Worm (Caenorhabditis elegans) whole organism, L2 larva: ENCODE measurements around the gene mps-1.

Experiments used
- C34F6.9 ChIP-seq: fragments of 150-350 bp; optimal IDR thresholded peaks from 2 replicates; lab custom pipeline; 2014; ENCODE audit warnings: missing biosample characterization, missing genetic modification characterization
- F13H6.1 ChIP-seq: sonication (generic microtip); optimal IDR thresholded peaks from 2 replicates; lab custom pipeline; 2016; ENCODE audit warnings: missing genetic modification characterization, missing compliant biosample characterization
- R02D3.7 ChIP-seq: fragments of 150-350 bp; optimal IDR thresholded peaks from 2 replicates; lab custom pipeline; 2014; ENCODE audit warnings: missing biosample characterization, missing genetic modification characterization
- Y55F3AM.14 ChIP-seq: fragments of 200-800 bp; sonication (Bioruptor generic); optimal IDR thresholded peaks from 2 replicates; lab custom pipeline; 2018; ENCODE audit warnings: mild to moderate bottlenecking, missing genetic modification characterization, missing compliant biosample characterization
- ZK546.5 ChIP-seq: sonication (generic microtip); optimal IDR thresholded peaks from 2 replicates; lab custom pipeline; 2017; ENCODE audit warnings: missing biosample characterization, missing genetic modification characterization
- alr-1 ChIP-seq: fragments of 150-350 bp; optimal IDR thresholded peaks from 2 replicates; lab custom pipeline; 2014; ENCODE audit warnings: missing biosample characterization, missing genetic modification characterization
- ama-1 ChIP-seq: fragments of 150-350 bp; optimal IDR thresholded peaks from 2 replicates; lab custom pipeline; 2018; ENCODE audit warnings: inconsistent platforms
- blmp-1 ChIP-seq: sonication (generic microtip); optimal IDR thresholded peaks from 2 replicates; lab custom pipeline; 2017; ENCODE audit warnings: missing genetic modification characterization, mild to moderate bottlenecking, missing compliant biosample characterization, antibody characterized with exemption, moderate library complexity; ENCODE audit not compliant: insufficient read depth
- crh-2 ChIP-seq: sonication (generic microtip); optimal IDR thresholded peaks from 2 replicates; lab custom pipeline; 2017; ENCODE audit warnings: missing biosample characterization, missing genetic modification characterization
- dmd-4 ChIP-seq: sonication (generic microtip); optimal IDR thresholded peaks from 2 replicates; lab custom pipeline; 2017; ENCODE audit warnings: missing biosample characterization, missing genetic modification characterization
- egl-27 ChIP-seq: sonication (generic microtip); optimal IDR thresholded peaks from 3 replicates; lab custom pipeline; 2017; ENCODE audit warnings: missing biosample characterization, missing genetic modification reagents, missing genetic modification characterization
- elt-1 ChIP-seq: fragments of 150-350 bp; optimal IDR thresholded peaks from 2 replicates; lab custom pipeline; 2014; ENCODE audit warnings: missing biosample characterization, missing genetic modification characterization
- elt-3 ChIP-seq: sonication (generic microtip); optimal IDR thresholded peaks from 2 replicates; lab custom pipeline; 2017; ENCODE audit warnings: missing biosample characterization, missing genetic modification characterization
- fos-1 ChIP-seq: fragments of 150-350 bp; optimal IDR thresholded peaks from 2 replicates; lab custom pipeline; 2014; ENCODE audit warnings: missing biosample characterization, missing genetic modification characterization
- gmeb-1 ChIP-seq: fragments of 150-350 bp; optimal IDR thresholded peaks from 2 replicates; lab custom pipeline; 2014; ENCODE audit warnings: missing biosample characterization, missing genetic modification characterization
- lin-11 ChIP-seq: fragments of 150-350 bp; sonication (generic microtip); optimal IDR thresholded peaks from 2 replicates; lab custom pipeline; 2014; ENCODE audit warnings: missing biosample characterization, missing genetic modification characterization, inconsistent platforms, mixed read lengths
- lin-13 ChIP-seq: fragments of 150-350 bp; optimal IDR thresholded peaks from 2 replicates; lab custom pipeline; 2014; ENCODE audit warnings: missing biosample characterization, missing genetic modification reagents, missing genetic modification characterization
- lin-39 ChIP-seq: fragments of 150-350 bp; optimal IDR thresholded peaks from 2 replicates; lab custom pipeline; 2014; ENCODE audit warnings: missing biosample characterization, missing genetic modification reagents, missing genetic modification characterization
- lsy-2 ChIP-seq, 2 experiments: fragments of 150-350 bp in 1 of 2; sonication (generic microtip) in 1 of 2; optimal IDR thresholded peaks; 2 replicates each; lab custom pipeline; 2014 to 2017; ENCODE audit warnings: missing biosample characterization in 2 of 2, missing genetic modification characterization in 2 of 2
- mab-5 ChIP-seq: fragments of 150-350 bp; optimal IDR thresholded peaks from 2 replicates; lab custom pipeline; 2014; ENCODE audit warnings: missing biosample characterization, missing genetic modification characterization
- mbf-1 ChIP-seq: sonication (generic microtip); optimal IDR thresholded peaks from 2 replicates; lab custom pipeline; 2017; ENCODE audit warnings: missing biosample characterization, missing genetic modification characterization
- mdl-1 ChIP-seq, 2 experiments: fragments of 150-350 bp in 1 of 2; sonication (generic microtip) in 1 of 2; optimal IDR thresholded peaks; 2 replicates each; lab custom pipeline; 2017; ENCODE audit warnings: missing biosample characterization in 2 of 2, missing genetic modification characterization in 2 of 2
- nhr-10 ChIP-seq: sonication (generic microtip); optimal IDR thresholded peaks from 2 replicates; lab custom pipeline; 2017; ENCODE audit warnings: missing biosample characterization, missing genetic modification characterization
- nhr-11 ChIP-seq: fragments of 150-350 bp; optimal IDR thresholded peaks from 2 replicates; lab custom pipeline; 2014; ENCODE audit warnings: missing biosample characterization, missing genetic modification characterization
- nhr-129 ChIP-seq: fragments of 150-350 bp; optimal IDR thresholded peaks from 2 replicates; lab custom pipeline; 2014; ENCODE audit warnings: missing biosample characterization, missing genetic modification characterization
- nhr-23 ChIP-seq: fragments of 150-350 bp; optimal IDR thresholded peaks from 2 replicates; lab custom pipeline; 2014; ENCODE audit warnings: missing biosample characterization, missing genetic modification reagents, missing genetic modification characterization
- nhr-237 ChIP-seq: fragments of 150-350 bp; optimal IDR thresholded peaks from 2 replicates; lab custom pipeline; 2014; ENCODE audit warnings: missing biosample characterization, missing genetic modification characterization
- nhr-25 ChIP-seq: fragments of 150-350 bp; sonication (generic microtip); optimal IDR thresholded peaks from 3 replicates; lab custom pipeline; 2014; ENCODE audit warnings: missing biosample characterization, missing genetic modification characterization
- nhr-6 ChIP-seq: fragments of 150-350 bp; optimal IDR thresholded peaks from 2 replicates; lab custom pipeline; 2014; ENCODE audit warnings: missing biosample characterization, missing genetic modification characterization
- nhr-77 ChIP-seq: fragments of 150-350 bp; optimal IDR thresholded peaks from 2 replicates; lab custom pipeline; 2014; ENCODE audit warnings: missing biosample characterization, missing genetic modification characterization
- peb-1 ChIP-seq: fragments of 150-350 bp; optimal IDR thresholded peaks from 2 replicates; lab custom pipeline; 2014; ENCODE audit warnings: missing biosample characterization, missing genetic modification characterization
- skn-1 ChIP-seq: sonication (generic microtip); optimal IDR thresholded peaks from 2 replicates; lab custom pipeline; 2017; ENCODE audit warnings: missing biosample characterization, missing genetic modification characterization
- sma-3 ChIP-seq: sonication (generic microtip); optimal IDR thresholded peaks from 2 replicates; lab custom pipeline; 2016; ENCODE audit warnings: missing genetic modification reagents, missing genetic modification characterization, missing compliant biosample characterization
- sma-9 ChIP-seq, 2 experiments: fragments of 150-350 bp in 1 of 2; sonication (generic microtip) in 1 of 2; optimal IDR thresholded peaks; 2 replicates each; lab custom pipeline; 2014 to 2016; ENCODE audit warnings: missing genetic modification characterization in 2 of 2, mild to moderate bottlenecking in 1 of 2, missing biosample characterization in 1 of 2, missing compliant biosample characterization in 1 of 2, missing genetic modification reagents in 1 of 2, moderate library complexity in 1 of 2
- snpc-4 ChIP-seq: fragments of 150-350 bp; optimal IDR thresholded peaks from 2 replicates; lab custom pipeline; 2014; ENCODE audit warnings: missing biosample characterization, missing genetic modification characterization
- unc-39 ChIP-seq: fragments of 150-350 bp; optimal IDR thresholded peaks from 2 replicates; lab custom pipeline; 2014; ENCODE audit warnings: missing biosample characterization, missing genetic modification characterization
- unc-55 ChIP-seq: fragments of 150-350 bp; sonication (generic microtip); optimal IDR thresholded peaks from 3 replicates; lab custom pipeline; 2014; ENCODE audit warnings: missing biosample characterization, missing genetic modification reagents, missing genetic modification characterization
- unc-62 ChIP-seq: fragments of 150-350 bp; optimal IDR thresholded peaks from 2 replicates; lab custom pipeline; 2014; ENCODE audit warnings: missing biosample characterization, missing genetic modification reagents, missing genetic modification characterization
- ztf-1 ChIP-seq: fragments of 200-800 bp; sonication (Bioruptor generic); conservative IDR thresholded peaks from 2 replicates; pipeline ENCODE4 v1.3.6; 2022; ENCODE audit warnings: missing genetic modification characterization, missing compliant biosample characterization
- ztf-4 ChIP-seq: fragments of 150-350 bp; optimal IDR thresholded peaks from 2 replicates; lab custom pipeline; 2014; ENCODE audit warnings: missing biosample characterization, missing genetic modification characterization

mps-1 gene

DNA sequence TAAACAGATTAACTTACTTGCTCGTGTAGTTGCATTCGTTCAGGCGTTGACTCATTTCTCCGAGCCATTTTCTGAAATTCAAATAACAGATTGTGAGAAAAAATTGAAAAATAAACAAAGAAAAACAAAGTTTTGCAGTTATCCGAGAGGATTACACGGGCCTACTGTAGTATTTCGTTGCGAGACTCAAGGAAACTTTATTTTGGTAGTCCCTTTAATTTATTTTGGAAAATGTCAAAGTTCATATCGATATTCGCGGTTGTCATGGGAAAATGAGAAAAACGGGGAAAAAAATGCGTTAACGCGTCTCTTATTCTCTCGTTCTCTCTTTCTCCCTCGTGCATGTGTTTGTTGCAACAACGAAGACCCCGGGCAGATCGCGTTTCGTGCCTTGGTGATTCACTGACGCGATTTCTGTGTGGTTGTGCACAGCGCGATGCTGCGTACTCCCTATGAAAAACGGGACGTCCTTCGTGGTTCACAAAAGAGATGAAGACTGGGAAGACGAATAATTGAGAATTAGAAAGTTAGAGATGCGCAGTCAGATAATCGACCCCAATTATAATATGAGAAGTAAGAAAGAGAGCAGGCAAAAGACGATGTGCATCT lies 37.2 kb upstream of the mps-1 start, which contains the start of gene set-4 (continued):
- TF ChIP-seq lin-39 (tag; lab: Kevin White, UChicago) (no peak), mbf-1 (tag; lab: Kevin White, UChicago) (no peak), ZK546.5 (tag; lab: Kevin White, UChicago) (peak; percentile 27), F13H6.1 (tag; lab: Kevin White, UChicago) (peak; percentile 92), C34F6.9 (tag; lab: Kevin White, UChicago) (peak; percentile 98), R02D3.7 (tag; lab: Kevin White, UChicago) (peak; percentile 50), ztf-4 (peak; percentile 90), unc-62 (peak; percentile 59), dmd-4 (tag; lab: Kevin White, UChicago) (no peak), mdl-1 (tag; optimal IDR thresholded peaks at IDR 0.05; lab: Kevin White, UChicago) (peak; percentile 18 to 91), unc-55 (peak; percentile 96), crh-2 (tag; lab: Kevin White, UChicago) (peak; percentile 97), nhr-25 (tag; lab: Kevin White, UChicago) (peak; percentile 92), Y55F3AM.14 (peak; percentile 78), lin-13 (GFP tag; lab: Kevin White, UChicago) (peak; percentile 93), nhr-77 (peak; percentile 68), elt-3 (tag; lab: Kevin White, UChicago) (no peak), snpc-4 (tag; lab: Kevin White, UChicago) (peak; percentile 88), nhr-11 (no peak)

DNA sequence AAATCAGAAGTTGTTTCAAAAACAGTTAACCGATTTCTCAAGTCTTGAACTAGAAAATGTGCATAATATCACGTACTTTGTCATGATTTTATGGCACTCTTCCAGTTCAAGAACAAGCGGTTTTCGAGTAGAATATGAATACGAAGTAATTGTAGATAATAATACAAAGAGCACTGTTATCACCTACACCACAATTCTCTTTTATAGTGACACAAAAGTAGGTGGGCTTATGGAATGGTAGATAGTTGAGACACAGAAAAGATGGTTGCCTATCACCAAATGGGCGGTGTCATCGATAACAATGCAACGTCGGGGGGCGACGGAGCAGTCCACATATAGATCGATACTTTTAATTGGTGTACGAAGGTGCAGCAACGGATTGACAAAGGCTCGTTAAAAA lies 34.5 kb upstream of the mps-1 start:
- TF ChIP-seq ama-1 (no peak), R02D3.7 (tag; lab: Kevin White, UChicago) (no peak), nhr-237 (tag; lab: Kevin White, UChicago) (no peak), nhr-6 (tag; lab: Kevin White, UChicago) (no peak), elt-1 (tag; lab: Kevin White, UChicago) (no peak), sma-9 (GFP tag; optimal IDR thresholded peaks at IDR 0.05; lab: Kevin White, UChicago) (peak; percentile 17), sma-9 (tag; optimal IDR thresholded peaks at IDR 0.05; lab: Kevin White, UChicago) (no peak), lsy-2 (tag; optimal IDR thresholded peaks at IDR 0.05; lab: Kevin White, UChicago) (no peak), egl-27 (no peak), unc-39 (tag; lab: Kevin White, UChicago) (no peak), peb-1 (no peak), lin-39 (tag; lab: Kevin White, UChicago) (no peak), nhr-129 (tag; lab: Kevin White, UChicago) (no peak), F13H6.1 (tag; lab: Kevin White, UChicago) (no peak), ztf-1 (GFP tag; lab: Robert Waterston, UW) (no peak), ztf-4 (no peak), skn-1 (peak; percentile 33), mbf-1 (tag; lab: Kevin White, UChicago) (no peak), elt-3 (tag; lab: Kevin White, UChicago) (no peak), fos-1 (tag; lab: Kevin White, UChicago) (peak; percentile 95), crh-2 (tag; lab: Kevin White, UChicago) (peak; percentile 43), Y55F3AM.14 (no peak), C34F6.9 (tag; lab: Kevin White, UChicago) (no peak), lin-13 (GFP tag; lab: Kevin White, UChicago) (no peak), nhr-10 (no peak), alr-1 (tag; lab: Kevin White, UChicago) (no peak), nhr-23 (tag; lab: Kevin White, UChicago) (no peak), blmp-1 (tag; lab: Kevin White, UChicago) (no peak), snpc-4 (tag; lab: Kevin White, UChicago) (no peak), mab-5 (tag; lab: Kevin White, UChicago) (no peak), dmd-4 (tag; lab: Kevin White, UChicago) (no peak), mdl-1 (tag; optimal IDR thresholded peaks at IDR 0.05; lab: Kevin White, UChicago) (no peak), ZK546.5 (tag; lab: Kevin White, UChicago) (no peak), sma-3 (GFP tag; lab: Kevin White, UChicago) (no peak), unc-55 (no peak), gmeb-1 (tag; lab: Kevin White, UChicago) (peak; percentile 43), lin-11 (tag; lab: Kevin White, UChicago) (no peak)
